Fruit fly (Drosophila melanogaster): Measurements from ENCODE around the gene CG8219.

Gene CG8219

dm6 chr3L:6184884-6185438, 15.3 kb upstream of the CG8219 start, which contains the start of the genes D19B and CG43293 (continued):
- TF ChIP-seq CG12942 (GFP tag; optimal IDR thresholded peaks at IDR 0.05) (peak; percentile 91), ro (GFP tag; IDR thresholded peaks at IDR 0.05) (peak; percentile 77), NK7.1 (GFP tag; optimal IDR thresholded peaks at IDR 0.05) (peak; percentile 73), sug (tag; optimal IDR thresholded peaks at IDR 0.05) (peak; percentile 80), CG6683 (GFP tag; optimal IDR thresholded peaks at IDR 0.05) (peak; percentile 69), peb (GFP tag; IDR thresholded peaks at IDR 0.05) (peak; percentile 61), CG8290 (GFP tag; optimal IDR thresholded peaks at IDR 0.05) (peak; percentile 74), CG8290 (tag; optimal IDR thresholded peaks at IDR 0.05) (peak in 1 of 2 experiments; percentile 98), vnd (GFP tag; IDR thresholded peaks at IDR 0.05; ENCODE audit: partially characterized antibody) (0 out of 3 replicates have a peak, but pooled peaks have one; percentile 34), Dref (GFP tag; IDR thresholded peaks at IDR 0.05) (peak; percentile 86), sisA (GFP tag; IDR thresholded peaks at IDR 0.05) (peak; percentile 91), so (GFP tag; IDR thresholded peaks at IDR 0.05) (peak; percentile 81), CG5953 (GFP tag; IDR thresholded peaks at IDR 0.05) (peak; percentile 87), CG11723 (GFP tag; optimal IDR thresholded peaks at IDR 0.05) (peak; percentile 82), Hmx (GFP tag; optimal IDR thresholded peaks at IDR 0.05) (peak; percentile 48), Optix (GFP tag; IDR thresholded peaks at IDR 0.05) (peak; percentile 93), MBD-R2 (GFP tag; IDR thresholded peaks at IDR 0.05) (peak; percentile 98), fu2 (GFP tag; optimal IDR thresholded peaks at IDR 0.05) (peak; percentile 77), Doc3 (GFP tag; IDR thresholded peaks at IDR 0.05; ENCODE audit: partially characterized antibody) (no peak), CG1233 (GFP tag; optimal IDR thresholded peaks at IDR 0.05) (peak; percentile 90), Dek (tag; optimal IDR thresholded peaks at IDR 0.05) (peak; percentile 90), CG4707 (GFP tag; optimal IDR thresholded peaks at IDR 0.05) (peak; percentile 91), CG12744 (GFP tag; optimal IDR thresholded peaks at IDR 0.05) (peak; percentile 78), CG12236 (GFP tag; optimal IDR thresholded peaks at IDR 0.05) (peak; percentile 64), CG7786 (GFP tag; optimal IDR thresholded peaks at IDR 0.05) (peak; percentile 84), ftz-f1 (GFP tag; optimal IDR thresholded peaks at IDR 0.05) (peak; percentile 79), CG6654 (GFP tag; optimal IDR thresholded peaks at IDR 0.05) (peak; percentile 37), croc (GFP tag; conservative IDR thresholded peaks at IDR 0.05) (peak; percentile 61; the same call in 2 of the 3 replicates), CG33213 (GFP tag; optimal IDR thresholded peaks at IDR 0.05) (peak; percentile 81), slou (GFP tag; optimal IDR thresholded peaks at IDR 0.05) (peak; percentile 59), TFAM (GFP tag; optimal IDR thresholded peaks at IDR 0.05) (peak; percentile 47), fd96Cb (tag; optimal IDR thresholded peaks at IDR 0.05) (peak; percentile 83), Neu2 (GFP tag; optimal IDR thresholded peaks at IDR 0.05; ENCODE audit: borderline replicate concordance) (peak; percentile 26), CG10209 (GFP tag; optimal IDR thresholded peaks at IDR 0.05) (peak; percentile 91), toy (GFP tag; IDR thresholded peaks at IDR 0.05) (0 out of 2 replicates have a peak, but pooled peaks have one; percentile 54), danr (GFP tag; IDR thresholded peaks at IDR 0.05) (peak; percentile 78), zfh2 (GFP tag; optimal IDR thresholded peaks at IDR 0.05) (peak; percentile 86), sna (GFP tag; IDR thresholded peaks at IDR 0.05; ENCODE audit: partially characterized antibody) (peak; percentile 54; the same call in 1 of the 2 replicates), NFAT (GFP tag; IDR thresholded peaks at IDR 0.05) (peak; percentile 96), tio (GFP tag; optimal IDR thresholded peaks at IDR 0.05) (no peak), CG10274 (GFP tag; optimal IDR thresholded peaks at IDR 0.05) (peak; percentile 80), mld (GFP tag; IDR thresholded peaks at IDR 0.05; ENCODE audit: partially characterized antibody) (no peak), CG14667 (GFP tag; IDR thresholded peaks at IDR 0.05) (peak; percentile 77), pfk (GFP tag; optimal IDR thresholded peaks at IDR 0.05) (peak; percentile 31), knrl (GFP tag; IDR thresholded peaks at IDR 0.05; ENCODE audit: partially characterized antibody) (peak; percentile 49), CG6175 (GFP tag; IDR thresholded peaks at IDR 0.05) (peak; percentile 86; the same call in 2 of the 3 replicates), H15 (GFP tag; IDR thresholded peaks at IDR 0.05) (peak; percentile 87), cas (GFP tag; IDR thresholded peaks at IDR 0.05) (peak; percentile 81), CG31365 (tag; optimal IDR thresholded peaks at IDR 0.05) (peak; percentile 58), dm (GFP tag; optimal IDR thresholded peaks at IDR 0.05) (peak; percentile 91), CG4404 (GFP tag; IDR thresholded peaks at IDR 0.05) (peak; percentile 73)
